Worm (Caenorhabditis elegans): ENCODE measurements around the gene hlh-19.

DNA sequence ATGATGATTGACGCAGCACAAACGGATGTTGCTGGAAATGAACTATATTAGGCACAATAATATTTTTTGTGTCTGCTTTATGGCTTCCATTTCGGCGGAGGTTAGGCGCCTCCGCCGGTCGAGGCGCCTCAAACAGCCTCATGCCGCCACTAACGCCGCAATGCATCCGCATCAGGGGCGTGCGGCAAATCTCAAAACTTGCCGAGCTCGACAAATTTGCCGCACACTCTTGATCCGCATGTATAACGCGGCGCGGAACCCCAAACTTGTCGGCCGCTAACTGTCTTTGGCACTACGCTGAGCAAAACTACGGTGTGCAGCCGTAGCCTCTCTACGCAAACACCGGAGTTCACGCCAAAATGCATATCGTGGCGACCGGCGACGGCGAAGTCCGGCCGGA is 24.7 kb upstream of the hlh-19 start:
- no peak for TF ChIP-seq unc-39 (tag; optimal IDR thresholded peaks at IDR 0.05)
- no peak for TF ChIP-seq daf-12 (tag; optimal IDR thresholded peaks at IDR 0.05)
- TF ChIP-seq nhr-76 (tag; optimal IDR thresholded peaks at IDR 0.05): no peak
- TF ChIP-seq ama-1 (optimal IDR thresholded peaks at IDR 0.05): no peak
